Fruit fly (Drosophila melanogaster): ENCODE measurements around the gene hyd.

The hyd gene

dm6 chr3R:9674196-9674693 lies 51.2 kb downstream of the hyd start, which contains the start of gene Dhc1:
Dhc1 (minus strand) TSS chr3R:9674643.
- no peak for TF ChIP-seq ey (GFP tag; optimal IDR thresholded peaks at IDR 0.05)
- no peak for TF ChIP-seq CG9705 (GFP tag; optimal IDR thresholded peaks at IDR 0.05)
- no peak for TF ChIP-seq pan (optimal IDR thresholded peaks at IDR 0.05)
- no peak for TF ChIP-seq foxo (GFP tag; optimal IDR thresholded peaks at IDR 0.05)
- TF ChIP-seq rgr (GFP tag; optimal IDR thresholded peaks at IDR 0.05), result no peak
- TF ChIP-seq CrebA (GFP tag; optimal IDR thresholded peaks at IDR 0.05; ENCODE audit: borderline replicate concordance), result no peak
- no peak for TF ChIP-seq Jra (GFP tag; optimal IDR thresholded peaks at IDR 0.05)
- no peak for TF ChIP-seq OdsH (GFP tag; optimal IDR thresholded peaks at IDR 0.05)
- TF ChIP-seq Myc (optimal IDR thresholded peaks at IDR 0.05), result no peak
- no peak for TF ChIP-seq fru (GFP tag; optimal IDR thresholded peaks at IDR 0.05)
- no peak for TF ChIP-seq Dif (GFP tag; optimal IDR thresholded peaks at IDR 0.05; ENCODE audit: partially characterized antibody)
- no peak for TF ChIP-seq psq (GFP tag; optimal IDR thresholded peaks at IDR 0.05)
- TF ChIP-seq tai (GFP tag; optimal IDR thresholded peaks at IDR 0.05), result no peak
- TF ChIP-seq jim (GFP tag; optimal IDR thresholded peaks at IDR 0.05), result no peak
- no peak for TF ChIP-seq sage (GFP tag; optimal IDR thresholded peaks at IDR 0.05)
- TF ChIP-seq Vsx2 (GFP tag; optimal IDR thresholded peaks at IDR 0.05; ENCODE audit: partially characterized antibody), result no peak
- no peak for TF ChIP-seq Mio (GFP tag; optimal IDR thresholded peaks at IDR 0.05)
- TF ChIP-seq brk (GFP tag; optimal IDR thresholded peaks at IDR 0.05), result no peak

- TF ChIP-seq sage (GFP tag; optimal IDR thresholded peaks at IDR 0.05) (no peak), dmrt93B (GFP tag; optimal IDR thresholded peaks at IDR 0.05) (no peak), pan (optimal IDR thresholded peaks at IDR 0.05) (no peak)
Observed at dm6 chr3R:9673207-9673606, 52.2 kb downstream of the hyd start.

- no peak for TF ChIP-seq brk (GFP tag; optimal IDR thresholded peaks at IDR 0.05)
- TF ChIP-seq Hnf4 (GFP tag; optimal IDR thresholded peaks at IDR 0.05), result no peak
- TF ChIP-seq lola (GFP tag; optimal IDR thresholded peaks at IDR 0.05), result no peak
- TF ChIP-seq CG32264 (GFP tag; optimal IDR thresholded peaks at IDR 0.05), result no peak
- TF ChIP-seq woc (GFP tag; optimal IDR thresholded peaks at IDR 0.05), result no peak
- no peak for TF ChIP-seq foxo (GFP tag; optimal IDR thresholded peaks at IDR 0.05)
Observed at dm6 chr3R:9665405-9665804, 60.0 kb downstream of the hyd start.

All from whole organism, wandering third instar larva.